Fruit fly (Drosophila melanogaster): ENCODE data around the gene CG8765.

- no peak for TF ChIP-seq CG8478 (optimal IDR thresholded peaks at IDR 0.05)
- TF ChIP-seq CTCF (optimal IDR thresholded peaks at IDR 0.05), result peak; percentile 21 to 32
Measured at dm6 chr3L:19687200-19687687, at the start of gene CG8765, which contains the start of gene Gbeta76C.

All from S2 (cell line).